Fruit fly (Drosophila melanogaster) whole organism, embryonic: Measurements from ENCODE around the gene akirin.

Source experiments
- Atf6 ChIP-seq: fragments of 200-800 bp; sonication (Bioruptor generic); IDR thresholded peaks from 2 replicates; pipeline ENCODE4 v1.3.6; 2022; ENCODE audit warnings: missing biosample characterization, missing genetic modification characterization
- CG10431 ChIP-seq: fragments of 200-800 bp; sonication (Bioruptor generic); optimal IDR thresholded peaks from 3 replicates; lab custom pipeline; 2018; ENCODE audit warnings: missing biosample characterization, mild to moderate bottlenecking, missing genetic modification characterization
- CG11085 ChIP-seq: fragments of 200-800 bp; sonication (Bioruptor generic); IDR thresholded peaks from 2 replicates; pipeline ENCODE4 v1.3.6; 2022; ENCODE audit warnings: missing biosample characterization, missing genetic modification characterization
- CG11093 ChIP-seq: fragments of 200-800 bp; sonication (Bioruptor generic); IDR thresholded peaks from 3 replicates; pipeline ENCODE4 v1.3.6; 2022; ENCODE audit warnings: missing biosample characterization, missing genetic modification characterization
- CG11398 ChIP-seq: fragments of 200-800 bp; sonication (Bioruptor generic); optimal IDR thresholded peaks from 2 replicates; lab custom pipeline; 2016; ENCODE audit warnings: missing biosample characterization, missing genetic modification characterization
- CG11696 ChIP-seq: fragments of 200-800 bp; sonication (Bioruptor generic); IDR thresholded peaks from 2 replicates; pipeline ENCODE4 v1.3.6; 2022; ENCODE audit warnings: missing biosample characterization, missing genetic modification characterization
- CG13624 ChIP-seq: fragments of 200-800 bp; sonication (Bioruptor generic); optimal IDR thresholded peaks from 2 replicates; lab custom pipeline; 2016; ENCODE audit warnings: missing biosample characterization, missing genetic modification characterization
- CG1603 ChIP-seq: fragments of 200-800 bp; sonication (Bioruptor generic); optimal IDR thresholded peaks from 2 replicates; lab custom pipeline; 2019; ENCODE audit warnings: missing biosample characterization, mild to moderate bottlenecking, missing genetic modification characterization, moderate library complexity
- CG2116 ChIP-seq: fragments of 200-800 bp; sonication (Bioruptor generic); optimal IDR thresholded peaks from 3 replicates; lab custom pipeline; 2018; ENCODE audit warnings: missing biosample characterization, mild to moderate bottlenecking, missing genetic modification characterization
- CG31365 ChIP-seq: fragments of 200-800 bp; sonication (Bioruptor generic); optimal IDR thresholded peaks from 2 replicates; lab custom pipeline; 2018; ENCODE audit warnings: missing biosample characterization, mild to moderate bottlenecking, missing genetic modification characterization
- CG3281 ChIP-seq: fragments of 200-800 bp; sonication (Bioruptor generic); optimal IDR thresholded peaks from 3 replicates; lab custom pipeline; 2017; ENCODE audit warnings: missing biosample characterization, mild to moderate bottlenecking, missing genetic modification characterization
- CG5245 ChIP-seq: fragments of 200-800 bp; sonication (Bioruptor generic); optimal IDR thresholded peaks from 3 replicates; lab custom pipeline; 2016; ENCODE audit warnings: missing biosample characterization, missing genetic modification characterization
- CG6272 ChIP-seq: fragments of 200-800 bp; sonication (Bioruptor generic); IDR thresholded peaks from 2 replicates; pipeline ENCODE4 v1.3.6; 2022; ENCODE audit warnings: missing biosample characterization, missing genetic modification characterization
- CG8089 ChIP-seq: fragments of 200-800 bp; sonication (Bioruptor generic); optimal IDR thresholded peaks from 3 replicates; lab custom pipeline; 2016; ENCODE audit warnings: missing biosample characterization, missing genetic modification characterization
- CG9437 ChIP-seq: fragments of 200-800 bp; sonication (Bioruptor generic); optimal IDR thresholded peaks from 2 replicates; lab custom pipeline; 2018; ENCODE audit warnings: missing biosample characterization, mild to moderate bottlenecking, missing genetic modification characterization
- CG9727 ChIP-seq: fragments of 200-800 bp; sonication (Bioruptor generic); optimal IDR thresholded peaks from 3 replicates; lab custom pipeline; 2017; ENCODE audit warnings: missing biosample characterization, mild to moderate bottlenecking, missing genetic modification characterization
- CrebB ChIP-seq: fragments of 200-800 bp; sonication (Bioruptor generic); optimal IDR thresholded peaks from 3 replicates; lab custom pipeline; 2018; ENCODE audit warnings: missing biosample characterization, mild to moderate bottlenecking, missing genetic modification characterization
- Dll ChIP-seq: fragments of 200-800 bp; sonication (Bioruptor generic); IDR thresholded peaks from 4 replicates; pipeline ENCODE4 v1.3.6; 2022; ENCODE audit warnings: missing biosample characterization, missing genetic modification characterization; ENCODE audit not compliant: partially characterized antibody
- Doc2 ChIP-seq: fragments of 200-800 bp; sonication (Bioruptor generic); IDR thresholded peaks from 2 replicates; pipeline ENCODE4 v1.3.6; 2022; ENCODE audit warnings: missing biosample characterization, missing genetic modification characterization
- Dp ChIP-seq: fragments of 200-800 bp; sonication (Bioruptor generic); optimal IDR thresholded peaks from 2 replicates; lab custom pipeline; 2018; ENCODE audit warnings: missing biosample characterization, mild to moderate bottlenecking, missing genetic modification characterization, moderate library complexity
- Drgx ChIP-seq: fragments of 200-800 bp; sonication (Bioruptor generic); IDR thresholded peaks from 2 replicates; pipeline ENCODE4 v1.3.6; 2022; ENCODE audit warnings: missing biosample characterization, missing genetic modification characterization
- Mes4 ChIP-seq: fragments of 200-800 bp; sonication (Bioruptor generic); optimal IDR thresholded peaks from 2 replicates; lab custom pipeline; 2016; ENCODE audit warnings: missing biosample characterization, missing genetic modification characterization
- NFAT ChIP-seq: fragments of 200-800 bp; sonication (Bioruptor generic); IDR thresholded peaks from 2 replicates; pipeline ENCODE4 v1.3.6; 2022; ENCODE audit warnings: missing biosample characterization, missing genetic modification characterization
- Opbp ChIP-seq: fragments of 200-800 bp; sonication (Bioruptor generic); IDR thresholded peaks from 3 replicates; pipeline ENCODE4 v1.3.6; 2022; ENCODE audit warnings: missing biosample characterization, missing genetic modification characterization; ENCODE audit not compliant: partially characterized antibody
- Pdp1 ChIP-seq, 2 experiments: fragments of 200-800 bp; sonication (Bioruptor generic); optimal IDR thresholded peaks; 3 replicates each; lab custom pipeline; 2016; ENCODE audit warnings: missing biosample characterization in 2 of 2, missing genetic modification characterization in 2 of 2, mild to moderate bottlenecking in 1 of 2, moderate library complexity in 1 of 2
- abd-A ChIP-seq: fragments of 200-800 bp; sonication (Bioruptor generic); optimal IDR thresholded peaks from 3 replicates; lab custom pipeline; 2019; ENCODE audit warnings: missing biosample characterization, mild to moderate bottlenecking, missing genetic modification characterization, moderate library complexity
- ac ChIP-seq: fragments of 200-800 bp; sonication (Bioruptor generic); optimal IDR thresholded peaks from 3 replicates; lab custom pipeline; 2017; ENCODE audit warnings: missing biosample characterization, mild to moderate bottlenecking, missing genetic modification characterization
- aop ChIP-seq: fragments of 200-800 bp; sonication (Bioruptor generic); IDR thresholded peaks from 2 replicates; pipeline ENCODE4 v1.3.6; 2022; ENCODE audit warnings: missing biosample characterization, missing genetic modification characterization
- ash1 ChIP-seq: fragments of 200-800 bp; sonication (Bioruptor generic); optimal IDR thresholded peaks from 2 replicates; lab custom pipeline; 2018; ENCODE audit warnings: missing biosample characterization, mild to moderate bottlenecking, missing genetic modification characterization
- ato ChIP-seq: fragments of 200-800 bp; sonication (Bioruptor generic); IDR thresholded peaks from 2 replicates; pipeline ENCODE4 v1.3.6; 2022; ENCODE audit warnings: missing biosample characterization, missing genetic modification characterization; ENCODE audit not compliant: partially characterized antibody
- bcd ChIP-seq: fragments of 200-800 bp; sonication (Bioruptor generic); optimal IDR thresholded peaks from 2 replicates; lab custom pipeline; 2017; ENCODE audit warnings: missing biosample characterization, mild to moderate bottlenecking, missing genetic modification characterization
- bigmax ChIP-seq: fragments of 200-800 bp; sonication (Bioruptor generic); optimal IDR thresholded peaks from 2 replicates; lab custom pipeline; 2018; ENCODE audit warnings: missing biosample characterization, mild to moderate bottlenecking, missing genetic modification characterization
- bsh ChIP-seq, 2 experiments: fragments of 200-800 bp; sonication (Bioruptor generic); optimal IDR thresholded peaks; 2 replicates each; lab custom pipeline; 2017 to 2018; ENCODE audit warnings: mild to moderate bottlenecking in 2 of 2, missing biosample characterization in 2 of 2, missing genetic modification characterization in 2 of 2, moderate library complexity in 1 of 2
- cad ChIP-seq: fragments of >200 bp; optimal IDR thresholded peaks from 2 replicates; lab custom pipeline; 2017; ENCODE audit warnings: missing biosample characterization, missing genetic modification characterization
- da ChIP-seq: fragments of 200-800 bp; sonication (Bioruptor generic); optimal IDR thresholded peaks from 2 replicates; lab custom pipeline; 2016; ENCODE audit warnings: missing biosample characterization, missing genetic modification characterization
- dan ChIP-seq: fragments of 200-800 bp; sonication (Bioruptor generic); IDR thresholded peaks from 2 replicates; pipeline ENCODE4 v1.3.6; 2022; ENCODE audit warnings: missing biosample characterization, missing genetic modification characterization
- dmrt11E ChIP-seq: fragments of 200-800 bp; sonication (Bioruptor generic); optimal IDR thresholded peaks from 3 replicates; lab custom pipeline; 2018; ENCODE audit warnings: missing biosample characterization, mild to moderate bottlenecking, missing genetic modification characterization, moderate library complexity
- exex ChIP-seq: fragments of 200-800 bp; sonication (Bioruptor generic); optimal IDR thresholded peaks from 4 replicates; lab custom pipeline; 2018; ENCODE audit warnings: missing biosample characterization, mild to moderate bottlenecking, missing genetic modification characterization, moderate library complexity
- gcm2 ChIP-seq: fragments of 200-800 bp; sonication (Bioruptor generic); optimal IDR thresholded peaks from 2 replicates; lab custom pipeline; 2016; ENCODE audit warnings: missing biosample characterization, missing genetic modification characterization
- klu ChIP-seq: fragments of 200-800 bp; sonication (Bioruptor generic); IDR thresholded peaks from 2 replicates; pipeline ENCODE4 v1.3.6; 2022; ENCODE audit warnings: missing biosample characterization, missing genetic modification characterization
- luna ChIP-seq: fragments of 200-800 bp; sonication (Bioruptor generic); optimal IDR thresholded peaks from 2 replicates; lab custom pipeline; 2016; ENCODE audit warnings: missing biosample characterization, missing genetic modification characterization
- nau ChIP-seq: fragments of 200-800 bp; sonication (Bioruptor generic); optimal IDR thresholded peaks from 3 replicates; lab custom pipeline; 2017; ENCODE audit warnings: missing biosample characterization, mild to moderate bottlenecking, missing genetic modification characterization, missing genetic modification reagents
- nerfin-2 ChIP-seq: fragments of 200-800 bp; sonication (Bioruptor generic); IDR thresholded peaks from 2 replicates; pipeline ENCODE4 v1.3.6; 2022; ENCODE audit warnings: missing biosample characterization, missing genetic modification characterization; ENCODE audit not compliant: partially characterized antibody
- pita ChIP-seq: fragments of 200-800 bp; sonication (Bioruptor generic); optimal IDR thresholded peaks from 2 replicates; lab custom pipeline; 2017; ENCODE audit warnings: missing biosample characterization, mild to moderate bottlenecking, missing genetic modification characterization
- ro ChIP-seq: fragments of 200-800 bp; sonication (Bioruptor generic); IDR thresholded peaks from 2 replicates; pipeline ENCODE4 v1.3.6; 2022; ENCODE audit warnings: missing biosample characterization, missing genetic modification characterization
- salm ChIP-seq: fragments of 200-800 bp; sonication (Bioruptor generic); optimal IDR thresholded peaks from 2 replicates; lab custom pipeline; 2018; ENCODE audit warnings: missing biosample characterization, mild to moderate bottlenecking, missing genetic modification characterization
- sr ChIP-seq: fragments of 200-800 bp; sonication (Bioruptor generic); IDR thresholded peaks from 3 replicates; pipeline ENCODE4 v1.3.6; 2022; ENCODE audit warnings: missing biosample characterization, missing genetic modification characterization
- unpg ChIP-seq: fragments of 200-800 bp; sonication (Bioruptor generic); optimal IDR thresholded peaks from 3 replicates; lab custom pipeline; 2018; ENCODE audit warnings: missing biosample characterization, mild to moderate bottlenecking, missing genetic modification characterization, moderate library complexity
- vvl ChIP-seq: fragments of 200-800 bp; sonication (Bioruptor generic); IDR thresholded peaks from 2 replicates; pipeline ENCODE4 v1.3.6; 2022; ENCODE audit warnings: missing biosample characterization, missing genetic modification characterization
- zf30C ChIP-seq: fragments of 200-800 bp; sonication (Bioruptor generic); optimal IDR thresholded peaks from 3 replicates; lab custom pipeline; 2018; ENCODE audit warnings: missing biosample characterization, mild to moderate bottlenecking, missing genetic modification characterization

akirin gene

DNA sequence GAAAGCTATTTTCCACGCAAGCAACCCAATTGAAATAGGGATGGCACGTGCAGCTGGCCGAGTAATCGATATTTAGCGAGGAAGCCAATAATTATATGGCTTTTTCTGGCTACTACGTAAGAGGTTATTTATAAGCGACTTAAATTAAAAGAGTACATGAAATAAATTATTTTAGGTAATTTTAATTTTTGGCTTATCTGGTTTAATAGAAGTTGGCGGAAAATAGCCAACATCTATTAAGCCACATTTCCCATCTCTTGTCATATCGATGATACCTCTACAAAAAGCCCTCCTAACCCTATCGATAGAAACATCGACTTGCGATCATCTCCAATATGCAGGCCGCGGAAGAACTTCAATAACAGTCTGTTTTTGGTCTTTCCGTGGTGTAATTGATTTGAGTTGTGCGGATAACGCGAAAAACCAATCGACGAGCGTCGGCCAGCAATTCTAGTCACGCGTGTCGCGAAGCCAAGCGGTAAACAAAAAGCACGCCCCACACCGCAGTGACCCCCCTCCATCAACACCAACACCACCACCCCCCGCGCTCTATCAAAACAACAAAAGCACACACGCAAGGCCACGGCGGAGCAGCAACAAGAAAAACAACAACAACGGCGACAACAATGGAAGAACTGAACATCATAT, 21.5 kb upstream of the akirin start, which contains the start of the genes Srp19 and qm (continued):
- TF ChIP-seq Dp (GFP tag; lab: Kevin White, UChicago) (peak; percentile 5), da (GFP tag; lab: Kevin White, UChicago) (no peak), CG8089 (GFP tag; lab: Kevin White, UChicago) (no peak), bcd (GFP tag; lab: Kevin White, UChicago) (peak; percentile 46), NFAT (GFP tag; lab: Robert Waterston, UW) (no peak), Drgx (GFP tag; lab: Robert Waterston, UW) (no peak), CG1603 (tag; lab: Kevin White, UChicago) (peak; percentile 11), unpg (GFP tag; lab: Kevin White, UChicago) (peak; percentile 42), Opbp (peak; percentile 50; the same call in 2 of the 3 replicates), CG6272 (GFP tag; lab: Robert Waterston, UW) (peak; percentile 34; the same call in 1 of the 2 replicates), CG9437 (GFP tag; lab: Kevin White, UChicago) (no peak), dmrt11E (tag; lab: Kevin White, UChicago) (peak; percentile 23), ro (GFP tag; lab: Robert Waterston, UW) (no peak), CG11085 (GFP tag; lab: Robert Waterston, UW) (0 out of 2 replicates have a peak, but pooled peaks have one; percentile 12), CG5245 (GFP tag; lab: Kevin White, UChicago) (peak; percentile 27), salm (no peak), CG3281 (GFP tag; lab: Kevin White, UChicago) (peak; percentile 34), CG31365 (tag; lab: Kevin White, UChicago) (no peak), gcm2 (GFP tag; lab: Kevin White, UChicago) (no peak), Atf6 (GFP tag; lab: Robert Waterston, UW) (peak; percentile 64), ash1 (GFP tag; lab: Kevin White, UChicago) (no peak), klu (GFP tag; lab: Robert Waterston, UW) (peak; percentile 61; the same call in 1 of the 2 replicates), Mes4 (GFP tag; lab: Kevin White, UChicago) (no peak), CG10431 (no peak), bsh (GFP tag; optimal IDR thresholded peaks at IDR 0.05; lab: Kevin White, UChicago) (peak; percentile 13 to 36), sr (0 out of 3 replicates have a peak, but pooled peaks have one; percentile 20), Doc2 (no peak), CrebB (tag; lab: Kevin White, UChicago) (no peak), luna (GFP tag; lab: Kevin White, UChicago) (peak; percentile 17), ac (no peak), bigmax (GFP tag; lab: Kevin White, UChicago) (no peak), CG11093 (no peak), aop (GFP tag; lab: Robert Waterston, UW) (peak; percentile 53; the same call in 1 of the 2 replicates), nau (GFP tag; lab: Kevin White, UChicago) (peak; percentile 29), pita (GFP tag; lab: Kevin White, UChicago) (no peak), ato (GFP tag; lab: Robert Waterston, UW) (peak; percentile 62; the same call in 1 of the 2 replicates), zf30C (GFP tag; lab: Kevin White, UChicago) (no peak), CG11696 (GFP tag; lab: Robert Waterston, UW) (no peak), CG2116 (peak; percentile 71), dan (GFP tag; lab: Robert Waterston, UW) (no peak), CG9727 (peak; percentile 28), Pdp1 (GFP tag; optimal IDR thresholded peaks at IDR 0.05; lab: Kevin White, UChicago) (peak; percentile 53 to 62), cad (no peak), Dll (GFP tag; lab: Robert Waterston, UW) (peak; percentile 91), CG13624 (peak; percentile 52), vvl (GFP tag; lab: Robert Waterston, UW) (peak; percentile 78), nerfin-2 (GFP tag; lab: Robert Waterston, UW) (no peak), abd-A (tag; lab: Kevin White, UChicago) (no peak), CG11398 (GFP tag; lab: Kevin White, UChicago) (no peak), exex (no peak)
- TF ChIP-seq, all 482 proteins: peak for 264
